ENCODE assay signal across 1 fruit fly cellular context in genomic region chr3L:3222643-3223389, dm6.
TF ChIP-seq lines count a peak whose summit lies in the region.

RpL28 (minus strand) TSS chr3L:3222960.
eIF1 (plus strand) TSS chr3L:3223341.

TF ChIP-seq in whole organism, embryonic, 481 proteins besides CTCF, POLR2A, EP300 and RAD21 (continued from another document and continues in another):
- peak; percentile 90 for TF ChIP-seq nmo (GFP tag; optimal IDR thresholded peaks at IDR 0.05; lab: Kevin White, UChicago)
- peak; percentile 60; the same call in 2 of the 3 replicates for TF ChIP-seq CG14860 (GFP tag; IDR thresholded peaks at IDR 0.05; lab: Robert Waterston, UW; ENCODE audit: partially characterized antibody)
- peak; percentile 49 for TF ChIP-seq CG15479 (GFP tag; optimal IDR thresholded peaks at IDR 0.05; lab: Kevin White, UChicago)
- peak; percentile 88 for TF ChIP-seq pb (GFP tag; optimal IDR thresholded peaks at IDR 0.05; lab: Kevin White, UChicago)
- peak; percentile 91 for TF ChIP-seq lilli (GFP tag; optimal IDR thresholded peaks at IDR 0.05; lab: Kevin White, UChicago)
- TF ChIP-seq CG9876 (GFP tag; optimal IDR thresholded peaks at IDR 0.05; lab: Kevin White, UChicago) = peak; percentile 95
- TF ChIP-seq Hmr (GFP tag; optimal IDR thresholded peaks at IDR 0.05; lab: Kevin White, UChicago) = peak; percentile 96
- peak; percentile 76 for TF ChIP-seq en (GFP tag; optimal IDR thresholded peaks at IDR 0.05; lab: Kevin White, UChicago)
- TF ChIP-seq tgo (GFP tag; IDR thresholded peaks at IDR 0.05; lab: Robert Waterston, UW) = peak; percentile 79
- TF ChIP-seq CG34224 (GFP tag; IDR thresholded peaks at IDR 0.05; lab: Robert Waterston, UW; ENCODE audit: partially characterized antibody) = peak; percentile 69; the same call in 2 of the 3 replicates
- TF ChIP-seq CG9609 (GFP tag; optimal IDR thresholded peaks at IDR 0.05; lab: Kevin White, UChicago) = peak; percentile 89
- TF ChIP-seq ftz-f1 (GFP tag; optimal IDR thresholded peaks at IDR 0.05; lab: Kevin White, UChicago) = peak; percentile 52
- TF ChIP-seq yki (optimal IDR thresholded peaks at IDR 0.05; lab: Kevin White, UChicago) = no peak
- TF ChIP-seq zf30C (GFP tag; optimal IDR thresholded peaks at IDR 0.05; lab: Kevin White, UChicago) = peak; percentile 66
- TF ChIP-seq ham (GFP tag; IDR thresholded peaks at IDR 0.05; lab: Robert Waterston, UW) = peak; percentile 52; the same call in 1 of the 2 replicates
- TF ChIP-seq trem (tag; optimal IDR thresholded peaks at IDR 0.05; lab: Kevin White, UChicago) = peak; percentile 99
- peak; percentile 73 for TF ChIP-seq sna (GFP tag; IDR thresholded peaks at IDR 0.05; lab: Robert Waterston, UW; ENCODE audit: partially characterized antibody)
- peak; percentile 91 for TF ChIP-seq Dip3 (GFP tag; optimal IDR thresholded peaks at IDR 0.05; lab: Kevin White, UChicago)
- TF ChIP-seq CG6272 (GFP tag; IDR thresholded peaks at IDR 0.05; lab: Robert Waterston, UW) = peak; percentile 76
- peak; percentile 92 for TF ChIP-seq HLH54F (GFP tag; optimal IDR thresholded peaks at IDR 0.05; lab: Kevin White, UChicago)
- TF ChIP-seq crc (GFP tag; optimal IDR thresholded peaks at IDR 0.05; lab: Kevin White, UChicago) = peak; percentile 89
- peak; percentile 80 for TF ChIP-seq fd102C (GFP tag; optimal IDR thresholded peaks at IDR 0.05; lab: Kevin White, UChicago)
- peak; percentile 87 for TF ChIP-seq ranshi (GFP tag; IDR thresholded peaks at IDR 0.05; lab: Robert Waterston, UW)
- TF ChIP-seq CG15514 (GFP tag; optimal IDR thresholded peaks at IDR 0.05; lab: Kevin White, UChicago) = peak; percentile 92
- peak; percentile 78 to 88 for TF ChIP-seq Pdp1 (GFP tag; optimal IDR thresholded peaks at IDR 0.05; lab: Kevin White, UChicago)
- TF ChIP-seq corto (GFP tag; optimal IDR thresholded peaks at IDR 0.05; lab: Kevin White, UChicago) = peak; percentile 40
- TF ChIP-seq CG12659 (GFP tag; optimal IDR thresholded peaks at IDR 0.05; lab: Kevin White, UChicago) = peak; percentile 97
- peak; percentile 81 for TF ChIP-seq CG8944 (GFP tag; optimal IDR thresholded peaks at IDR 0.05; lab: Kevin White, UChicago)
- peak; percentile 87 for TF ChIP-seq CG11085 (GFP tag; IDR thresholded peaks at IDR 0.05; lab: Robert Waterston, UW)
- TF ChIP-seq CG17361 (GFP tag; IDR thresholded peaks at IDR 0.05; lab: Robert Waterston, UW) = peak; percentile 96
- peak; percentile 90 for TF ChIP-seq wek (GFP tag; optimal IDR thresholded peaks at IDR 0.05; lab: Kevin White, UChicago)
- TF ChIP-seq CG2120 (GFP tag; optimal IDR thresholded peaks at IDR 0.05; lab: Kevin White, UChicago) = peak; percentile 77
- TF ChIP-seq CG9932 (GFP tag; IDR thresholded peaks at IDR 0.05; lab: Robert Waterston, UW) = peak; percentile 89
- peak; percentile 77 for TF ChIP-seq CG12299 (tag; optimal IDR thresholded peaks at IDR 0.05; lab: Kevin White, UChicago)
- TF ChIP-seq CG7271 (tag; optimal IDR thresholded peaks at IDR 0.05; lab: Kevin White, UChicago) = peak; percentile 95
- TF ChIP-seq CG33213 (GFP tag; optimal IDR thresholded peaks at IDR 0.05; lab: Kevin White, UChicago) = peak; percentile 93
- peak; percentile 87 for TF ChIP-seq Antp (GFP tag; optimal IDR thresholded peaks at IDR 0.05; lab: Kevin White, UChicago)
- TF ChIP-seq Kr (GFP tag; optimal IDR thresholded peaks at IDR 0.05; lab: Kevin White, UChicago) = peak; percentile 88
- 0 out of 2 replicates have a peak, but pooled peaks have one; percentile 17 for TF ChIP-seq dimm (GFP tag; IDR thresholded peaks at IDR 0.05; lab: Robert Waterston, UW)
- peak; percentile 37 for TF ChIP-seq CG11723 (GFP tag; optimal IDR thresholded peaks at IDR 0.05; lab: Kevin White, UChicago)
- TF ChIP-seq psq (GFP tag; optimal IDR thresholded peaks at IDR 0.05; lab: Kevin White, UChicago) = peak; percentile 70
- no peak for TF ChIP-seq Lim3 (GFP tag; IDR thresholded peaks at IDR 0.05; lab: Robert Waterston, UW)
- peak; percentile 82 for TF ChIP-seq HLH3B (GFP tag; IDR thresholded peaks at IDR 0.05; lab: Robert Waterston, UW)
- TF ChIP-seq grau (tag; optimal IDR thresholded peaks at IDR 0.05; lab: Kevin White, UChicago) = peak; percentile 83
- TF ChIP-seq croc (GFP tag; conservative IDR thresholded peaks at IDR 0.05; lab: Robert Waterston, UW) = peak; percentile 59; the same call in 2 of the 3 replicates
- TF ChIP-seq Hr39 (optimal IDR thresholded peaks at IDR 0.05; lab: Kevin White, UChicago) = no peak
- TF ChIP-seq sens-2 (GFP tag; IDR thresholded peaks at IDR 0.05; lab: Robert Waterston, UW) = peak; percentile 87
- TF ChIP-seq pfk (GFP tag; optimal IDR thresholded peaks at IDR 0.05; lab: Kevin White, UChicago) = peak; percentile 81
- peak; percentile 99 for TF ChIP-seq Ets97D (GFP tag; optimal IDR thresholded peaks at IDR 0.05; lab: Kevin White, UChicago)
- TF ChIP-seq CG4328 (GFP tag; optimal IDR thresholded peaks at IDR 0.05; lab: Kevin White, UChicago) = peak; percentile 92
- TF ChIP-seq Gsc (GFP tag; IDR thresholded peaks at IDR 0.05; lab: Robert Waterston, UW) = no peak
- peak; percentile 68 for TF ChIP-seq CG31388 (GFP tag; optimal IDR thresholded peaks at IDR 0.05; lab: Kevin White, UChicago)
- TF ChIP-seq CG14710 (tag; optimal IDR thresholded peaks at IDR 0.05; lab: Kevin White, UChicago) = peak; percentile 95
- peak; percentile 88 for TF ChIP-seq Scr (GFP tag; IDR thresholded peaks at IDR 0.05; lab: Robert Waterston, UW; ENCODE audit: partially characterized antibody)
- peak; percentile 87 for TF ChIP-seq CG14441 (GFP tag; IDR thresholded peaks at IDR 0.05; lab: Robert Waterston, UW)
- peak; percentile 99 for TF ChIP-seq phol (tag; optimal IDR thresholded peaks at IDR 0.05; lab: Kevin White, UChicago)
- TF ChIP-seq CG8478 (optimal IDR thresholded peaks at IDR 0.05; lab: Kevin White, UChicago) = no peak
- peak; percentile 80 for TF ChIP-seq CG5953 (GFP tag; IDR thresholded peaks at IDR 0.05; lab: Robert Waterston, UW)
- peak in 1 of 2 experiments; percentile 42 for TF ChIP-seq tll (GFP tag; optimal IDR thresholded peaks at IDR 0.05; lab: Kevin White, UChicago)
- peak; percentile 95 for TF ChIP-seq CG6765 (GFP tag; optimal IDR thresholded peaks at IDR 0.05; lab: Kevin White, UChicago)
- peak; percentile 84 for TF ChIP-seq NK7.1 (GFP tag; optimal IDR thresholded peaks at IDR 0.05; lab: Kevin White, UChicago)
- peak; percentile 80; the same call in 2 of the 3 replicates for TF ChIP-seq Mrtf (GFP tag; IDR thresholded peaks at IDR 0.05; lab: Robert Waterston, UW)
- TF ChIP-seq CG2875 (GFP tag; optimal IDR thresholded peaks at IDR 0.05; lab: Kevin White, UChicago) = peak; percentile 88
- peak; percentile 61 for TF ChIP-seq cas (GFP tag; IDR thresholded peaks at IDR 0.05; lab: Robert Waterston, UW)
- TF ChIP-seq CG10543 (GFP tag; optimal IDR thresholded peaks at IDR 0.05; lab: Kevin White, UChicago) = peak; percentile 96
- TF ChIP-seq hb (GFP tag; IDR thresholded peaks at IDR 0.05; lab: Robert Waterston, UW; ENCODE audit: partially characterized antibody) = peak; percentile 74; the same call in 1 of the 3 replicates
- TF ChIP-seq grn (GFP tag; optimal IDR thresholded peaks at IDR 0.05; lab: Kevin White, UChicago) = peak; percentile 83
- peak; percentile 84 for TF ChIP-seq ara (GFP tag; IDR thresholded peaks at IDR 0.05; lab: Robert Waterston, UW)
- TF ChIP-seq Side (GFP tag; optimal IDR thresholded peaks at IDR 0.05; lab: Kevin White, UChicago) = peak; percentile 93
- peak; percentile 83 for TF ChIP-seq CG18262 (tag; optimal IDR thresholded peaks at IDR 0.05; lab: Kevin White, UChicago)
- peak; percentile 78 for TF ChIP-seq CG16815 (GFP tag; optimal IDR thresholded peaks at IDR 0.05; lab: Kevin White, UChicago)
- TF ChIP-seq shn (GFP tag; optimal IDR thresholded peaks at IDR 0.05; lab: Kevin White, UChicago) = peak; percentile 92
- peak; percentile 86 for TF ChIP-seq cato (GFP tag; optimal IDR thresholded peaks at IDR 0.05; lab: Kevin White, UChicago; ENCODE audit: borderline replicate concordance)
- no peak for TF ChIP-seq h (optimal IDR thresholded peaks at IDR 0.05; lab: Kevin White, UChicago)
- peak; percentile 95 for TF ChIP-seq CG10209 (GFP tag; optimal IDR thresholded peaks at IDR 0.05; lab: Kevin White, UChicago)
- TF ChIP-seq hbn (GFP tag; IDR thresholded peaks at IDR 0.05; lab: Robert Waterston, UW; ENCODE audit: partially characterized antibody) = peak; percentile 64
- peak; percentile 87 for TF ChIP-seq maf-S (GFP tag; optimal IDR thresholded peaks at IDR 0.05; lab: Kevin White, UChicago)
- peak; percentile 61 for TF ChIP-seq kay (GFP tag; optimal IDR thresholded peaks at IDR 0.05; lab: Kevin White, UChicago)
- TF ChIP-seq CG10959 (GFP tag; IDR thresholded peaks at IDR 0.05; lab: Robert Waterston, UW) = peak; percentile 78
- TF ChIP-seq CG12942 (GFP tag; optimal IDR thresholded peaks at IDR 0.05; lab: Kevin White, UChicago) = peak; percentile 85
- no peak for TF ChIP-seq gem (tag; optimal IDR thresholded peaks at IDR 0.05; lab: Kevin White, UChicago)
- TF ChIP-seq E2f2 (GFP tag; IDR thresholded peaks at IDR 0.05; lab: Robert Waterston, UW) = peak; percentile 73
- TF ChIP-seq CG13296 (GFP tag; optimal IDR thresholded peaks at IDR 0.05; lab: Kevin White, UChicago) = peak; percentile 91
- peak; percentile 99 for TF ChIP-seq Med (GFP tag; lab: Kevin White, UChicago)
- peak; percentile 93 for TF ChIP-seq CG18599 (GFP tag; optimal IDR thresholded peaks at IDR 0.05; lab: Kevin White, UChicago)
- peak; percentile 88 for TF ChIP-seq vfl (GFP tag; optimal IDR thresholded peaks at IDR 0.05; lab: Kevin White, UChicago)
- peak; percentile 60 for TF ChIP-seq lab (GFP tag; optimal IDR thresholded peaks at IDR 0.05; lab: Kevin White, UChicago)
- peak; percentile 89 for TF ChIP-seq ken (GFP tag; IDR thresholded peaks at IDR 0.05; lab: Robert Waterston, UW)
- TF ChIP-seq Ets65A (GFP tag; lab: Kevin White, UChicago) = peak; percentile 99
- TF ChIP-seq dpn (GFP tag; optimal IDR thresholded peaks at IDR 0.05; lab: Kevin White, UChicago) = peak; percentile 83 to 94
- TF ChIP-seq CG17186 (GFP tag; optimal IDR thresholded peaks at IDR 0.05; lab: Kevin White, UChicago) = peak; percentile 92
- TF ChIP-seq Dll (GFP tag; IDR thresholded peaks at IDR 0.05; lab: Robert Waterston, UW; ENCODE audit: partially characterized antibody) = peak; percentile 87
- peak; percentile 97 for TF ChIP-seq bcd (GFP tag; optimal IDR thresholded peaks at IDR 0.05; lab: Kevin White, UChicago)
- TF ChIP-seq CG17385 (GFP tag; optimal IDR thresholded peaks at IDR 0.05; lab: Kevin White, UChicago) = peak; percentile 91
- TF ChIP-seq her (GFP tag; optimal IDR thresholded peaks at IDR 0.05; lab: Kevin White, UChicago) = peak; percentile 85
- peak; percentile 94 for TF ChIP-seq CG6813 (GFP tag; optimal IDR thresholded peaks at IDR 0.05; lab: Kevin White, UChicago)
- peak; percentile 60 for TF ChIP-seq Dp (GFP tag; optimal IDR thresholded peaks at IDR 0.05; lab: Kevin White, UChicago)
- TF ChIP-seq amos (GFP tag; IDR thresholded peaks at IDR 0.05; lab: Robert Waterston, UW; ENCODE audit: partially characterized antibody) = peak; percentile 78
- TF ChIP-seq CG2678 (tag; optimal IDR thresholded peaks at IDR 0.05; lab: Kevin White, UChicago) = peak; percentile 83
- 0 out of 3 replicates have a peak, but pooled peaks have one; percentile 29 for TF ChIP-seq z (GFP tag; IDR thresholded peaks at IDR 0.05; lab: Robert Waterston, UW)
- TF ChIP-seq HLHmδ (GFP tag; optimal IDR thresholded peaks at IDR 0.05; lab: Kevin White, UChicago) = peak; percentile 99
- TF ChIP-seq NC2β (GFP tag; optimal IDR thresholded peaks at IDR 0.05; lab: Kevin White, UChicago) = peak; percentile 98
- TF ChIP-seq gcm (GFP tag; optimal IDR thresholded peaks at IDR 0.05; lab: Kevin White, UChicago) = peak; percentile 75
- peak; percentile 71 for TF ChIP-seq CG7372 (GFP tag; IDR thresholded peaks at IDR 0.05; lab: Robert Waterston, UW)
- peak; percentile 62 for TF ChIP-seq Hmx (GFP tag; optimal IDR thresholded peaks at IDR 0.05; lab: Kevin White, UChicago)
- TF ChIP-seq ci (GFP tag; IDR thresholded peaks at IDR 0.05; lab: Robert Waterston, UW) = peak; percentile 97
- TF ChIP-seq CG1792 (GFP tag; optimal IDR thresholded peaks at IDR 0.05; lab: Kevin White, UChicago) = peak; percentile 81
- peak; percentile 91 for TF ChIP-seq CG30431 (GFP tag; optimal IDR thresholded peaks at IDR 0.05; lab: Kevin White, UChicago)
- TF ChIP-seq ttk (GFP tag; IDR thresholded peaks at IDR 0.05; lab: Robert Waterston, UW) = peak; percentile 77
- TF ChIP-seq CG8359 (GFP tag; optimal IDR thresholded peaks at IDR 0.05; lab: Kevin White, UChicago; ENCODE audit: borderline replicate concordance) = peak; percentile 86
- peak; percentile 81 for TF ChIP-seq CG6683 (GFP tag; optimal IDR thresholded peaks at IDR 0.05; lab: Kevin White, UChicago)
- TF ChIP-seq CG12744 (GFP tag; optimal IDR thresholded peaks at IDR 0.05; lab: Kevin White, UChicago) = peak; percentile 81
- TF ChIP-seq bigmax (GFP tag; optimal IDR thresholded peaks at IDR 0.05; lab: Kevin White, UChicago) = peak; percentile 74
- peak; percentile 68 for TF ChIP-seq bbx (GFP tag; IDR thresholded peaks at IDR 0.05; lab: Robert Waterston, UW; ENCODE audit: partially characterized antibody)
- TF ChIP-seq Taf1 (GFP tag; IDR thresholded peaks at IDR 0.05; lab: Robert Waterston, UW) = peak; percentile 45; the same call in 1 of the 2 replicates
- TF ChIP-seq Mad (GFP tag; optimal IDR thresholded peaks at IDR 0.05; lab: Kevin White, UChicago) = peak; percentile 94
- peak; percentile 75 for TF ChIP-seq CG8281 (tag; optimal IDR thresholded peaks at IDR 0.05; lab: Kevin White, UChicago)
- peak; percentile 86 for TF ChIP-seq Awh (GFP tag; IDR thresholded peaks at IDR 0.05; lab: Robert Waterston, UW)
- peak; percentile 92 for TF ChIP-seq CG3407 (GFP tag; optimal IDR thresholded peaks at IDR 0.05; lab: Kevin White, UChicago)
- TF ChIP-seq CG8388 (GFP tag; optimal IDR thresholded peaks at IDR 0.05; lab: Kevin White, UChicago) = peak; percentile 80
- TF ChIP-seq CG4854 (GFP tag; optimal IDR thresholded peaks at IDR 0.05; lab: Kevin White, UChicago) = peak; percentile 85
- TF ChIP-seq Adf1 (GFP tag; IDR thresholded peaks at IDR 0.05; lab: Robert Waterston, UW) = peak; percentile 58
- peak; percentile 94 for TF ChIP-seq Hsf (GFP tag; optimal IDR thresholded peaks at IDR 0.05; lab: Kevin White, UChicago)
- TF ChIP-seq run (tag; optimal IDR thresholded peaks at IDR 0.05; lab: Kevin White, UChicago) = peak; percentile 54
- TF ChIP-seq CG10979 (tag; optimal IDR thresholded peaks at IDR 0.05; lab: Kevin White, UChicago) = peak; percentile 71
- TF ChIP-seq Myb (GFP tag; optimal IDR thresholded peaks at IDR 0.05; lab: Kevin White, UChicago) = peak; percentile 73
- peak; percentile 85 for TF ChIP-seq CG7556 (GFP tag; optimal IDR thresholded peaks at IDR 0.05; lab: Kevin White, UChicago)
- peak; percentile 40 for TF ChIP-seq CG7745 (tag; optimal IDR thresholded peaks at IDR 0.05; lab: Kevin White, UChicago)
